Worm (Caenorhabditis elegans): ENCODE measurements around the gene F29F11.20.

F29F11.20 gene

ce11 chrV:10724472-10724871, 36.8 kb downstream of the F29F11.20 start:
- TF ChIP-seq unc-130 (tag; optimal IDR thresholded peaks at IDR 0.05) (no peak), nhr-71 (tag; optimal IDR thresholded peaks at IDR 0.05) (peak; percentile 12), nhr-77 (tag; optimal IDR thresholded peaks at IDR 0.05) (no peak), lin-14 (GFP tag; optimal IDR thresholded peaks at IDR 0.05) (peak; percentile 25), skn-1 (tag; optimal IDR thresholded peaks at IDR 0.05) (no peak), mef-2 (tag; optimal IDR thresholded peaks at IDR 0.05) (no peak), unc-86 (tag; optimal IDR thresholded peaks at IDR 0.05) (peak; percentile 17), fkh-4 (tag; optimal IDR thresholded peaks at IDR 0.05; ENCODE audit: borderline replicate concordance) (no peak), snu-23 (GFP tag; optimal IDR thresholded peaks at IDR 0.05) (no peak), fos-1 (tag; optimal IDR thresholded peaks at IDR 0.05) (no peak), fkh-10 (GFP tag; optimal IDR thresholded peaks at IDR 0.05) (no peak), nhr-90 (tag; optimal IDR thresholded peaks at IDR 0.05; ENCODE audit: poor library complexity) (no peak), lin-13 (GFP tag; optimal IDR thresholded peaks at IDR 0.05) (no peak), tbx-2 (tag; optimal IDR thresholded peaks at IDR 0.05) (peak; percentile 44), lsy-2 (tag; optimal IDR thresholded peaks at IDR 0.05) (no peak), lir-3 (tag; optimal IDR thresholded peaks at IDR 0.05; ENCODE audit: poor library complexity) (no peak)

DNA sequence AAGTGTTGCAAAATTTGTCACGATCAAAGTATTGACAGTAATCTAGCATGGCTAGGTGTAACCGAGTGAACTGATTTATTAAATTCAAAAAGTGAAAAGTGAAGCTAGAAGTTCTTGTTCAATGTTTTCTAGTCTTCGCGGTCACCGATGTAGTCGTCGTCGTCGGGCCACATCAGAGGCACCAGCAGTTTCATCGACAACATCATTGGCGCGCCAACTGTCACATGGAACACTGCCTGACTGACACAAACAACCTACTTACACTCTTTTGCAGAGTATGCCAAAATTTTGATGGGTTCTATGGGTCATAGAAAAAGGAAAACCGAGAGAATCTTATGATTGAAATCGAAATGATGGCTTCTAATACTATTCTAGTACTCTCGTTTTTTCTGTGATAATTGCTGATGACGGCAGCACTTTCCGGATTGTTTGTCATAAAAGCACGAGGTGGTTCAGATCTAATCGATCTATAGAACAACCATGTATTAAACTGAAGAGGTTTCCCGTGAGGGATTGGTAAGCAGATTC, 37.8 kb downstream of the F29F11.20 start:
- no peak for TF ChIP-seq fkh-10 (GFP tag; optimal IDR thresholded peaks at IDR 0.05)
- no peak for TF ChIP-seq zag-1 (tag; optimal IDR thresholded peaks at IDR 0.05)
- TF ChIP-seq unc-130 (tag; optimal IDR thresholded peaks at IDR 0.05) = peak; percentile 21
- peak; percentile 30 for TF ChIP-seq nhr-71 (tag; optimal IDR thresholded peaks at IDR 0.05)
- TF ChIP-seq mdl-1 (tag; optimal IDR thresholded peaks at IDR 0.05) = peak in 1 of 2 experiments; percentile 26
- TF ChIP-seq F16B12.6 (tag; optimal IDR thresholded peaks at IDR 0.05) = no peak
- no peak for TF ChIP-seq mep-1 (tag; optimal IDR thresholded peaks at IDR 0.05)
- peak; percentile 12 for TF ChIP-seq nhr-20 (tag; optimal IDR thresholded peaks at IDR 0.05)
- TF ChIP-seq swsn-7 (tag; optimal IDR thresholded peaks at IDR 0.05) = no peak
- peak; percentile 10 for TF ChIP-seq lin-14 (GFP tag; optimal IDR thresholded peaks at IDR 0.05)
- no peak for TF ChIP-seq hlh-17 (GFP tag; optimal IDR thresholded peaks at IDR 0.05; ENCODE audit: borderline replicate concordance)
- peak in 1 of 2 experiments; percentile 31 for TF ChIP-seq lin-35 (GFP tag; optimal IDR thresholded peaks at IDR 0.05)
- no peak for TF ChIP-seq pag-3 (tag; optimal IDR thresholded peaks at IDR 0.05; ENCODE audit: borderline replicate concordance, insufficient read depth)
- no peak for TF ChIP-seq efl-3 (GFP tag; optimal IDR thresholded peaks at IDR 0.05)
- TF ChIP-seq nhr-12 (tag; optimal IDR thresholded peaks at IDR 0.05) = no peak
- TF ChIP-seq C16A3.4 (tag; optimal IDR thresholded peaks at IDR 0.05) = no peak
- TF ChIP-seq blmp-1 (tag; optimal IDR thresholded peaks at IDR 0.05) = peak; percentile 53
- no peak for TF ChIP-seq efl-1 (optimal IDR thresholded peaks at IDR 0.05)
- peak in 1 of 2 experiments; percentile 63 for TF ChIP-seq efl-1 (GFP tag; optimal IDR thresholded peaks at IDR 0.05 in 1 of 2)
- TF ChIP-seq nhr-85 (tag) = peak; percentile 62
- no peak for TF ChIP-seq lir-3 (tag; optimal IDR thresholded peaks at IDR 0.05; ENCODE audit: poor library complexity)
- TF ChIP-seq sptf-1 (tag; optimal IDR thresholded peaks at IDR 0.05) = no peak
- TF ChIP-seq alr-1 (tag; optimal IDR thresholded peaks at IDR 0.05; ENCODE audit: borderline replicate concordance) = no peak
- no peak for TF ChIP-seq fkh-8 (tag; optimal IDR thresholded peaks at IDR 0.05)

ce11 chrV:10726691-10727090, 39.0 kb downstream of the F29F11.20 start:
- TF ChIP-seq dpl-1 (GFP tag; optimal IDR thresholded peaks at IDR 0.05) (peak in 1 of 3 experiments; percentile 1), lin-15B (tag; optimal IDR thresholded peaks at IDR 0.05) (no peak), grh-1 (GFP tag; IDR thresholded peaks at IDR 0.05) (no peak), pqm-1 (tag; optimal IDR thresholded peaks at IDR 0.05) (no peak), nhr-76 (tag; optimal IDR thresholded peaks at IDR 0.05) (no peak), irx-1 (tag; optimal IDR thresholded peaks at IDR 0.05) (no peak), mdl-1 (tag; optimal IDR thresholded peaks at IDR 0.05) (peak in 1 of 2 experiments; percentile 70), C04F5.9 (tag; optimal IDR thresholded peaks at IDR 0.05) (no peak), pax-3 (tag; optimal IDR thresholded peaks at IDR 0.05) (no peak), sptf-1 (tag; optimal IDR thresholded peaks at IDR 0.05) (no peak), C34B4.2 (tag; optimal IDR thresholded peaks at IDR 0.05) (no peak), nhr-19 (GFP tag; conservative IDR thresholded peaks at IDR 0.05) (0 out of 2 replicates have a peak, but pooled peaks have one; percentile 6), fos-1 (tag; optimal IDR thresholded peaks at IDR 0.05) (no peak), lsy-2 (tag; optimal IDR thresholded peaks at IDR 0.05) (peak in 1 of 2 experiments; percentile 7), nhr-90 (tag; optimal IDR thresholded peaks at IDR 0.05; ENCODE audit: poor library complexity) (peak; percentile 19), unc-98 (GFP tag; IDR thresholded peaks at IDR 0.05) (no peak), snpc-4 (tag; optimal IDR thresholded peaks at IDR 0.05) (no peak), unc-62 (GFP tag; optimal IDR thresholded peaks at IDR 0.05) (no peak), blmp-1 (tag; optimal IDR thresholded peaks at IDR 0.05) (peak; percentile 64), ceh-82 (tag; optimal IDR thresholded peaks at IDR 0.05) (no peak), tbx-2 (tag; optimal IDR thresholded peaks at IDR 0.05) (peak; percentile 70), sox-4 (tag; optimal IDR thresholded peaks at IDR 0.05) (no peak)

Data from whole organism, L1 larva.